Worm (Caenorhabditis elegans): ENCODE measurements around the gene D1022.2.

ce11 chrII:7459205-7459604, at the start of gene D1022.2:
- TF ChIP-seq ama-1 (optimal IDR thresholded peaks at IDR 0.05) (no peak), syd-9 (tag; optimal IDR thresholded peaks at IDR 0.05) (no peak), nfya-1 (tag; optimal IDR thresholded peaks at IDR 0.05) (no peak), nhr-11 (tag; optimal IDR thresholded peaks at IDR 0.05) (no peak), ceh-9 (tag; optimal IDR thresholded peaks at IDR 0.05) (no peak), pag-3 (tag; optimal IDR thresholded peaks at IDR 0.05; ENCODE audit: borderline replicate concordance) (no peak), ahr-1 (tag; optimal IDR thresholded peaks at IDR 0.05) (no peak), fkh-10 (GFP tag; optimal IDR thresholded peaks at IDR 0.05) (no peak)

Data from whole organism, late embryonic.